Worm (Caenorhabditis elegans): Measurements from ENCODE around the gene dhhc-4.

- no peak for TF ChIP-seq flt-1 (GFP tag; IDR thresholded peaks at IDR 0.05)
- TF ChIP-seq med-1 (GFP tag; optimal IDR thresholded peaks at IDR 0.05; ENCODE audit: insufficient read depth): no peak
- TF ChIP-seq klf-2 (GFP tag; conservative IDR thresholded peaks at IDR 0.05): no peak
- no peak for TF ChIP-seq ztf-29 (GFP tag; IDR thresholded peaks at IDR 0.05)
- TF ChIP-seq cog-1 (tag; optimal IDR thresholded peaks at IDR 0.05): no peak
- no peak for TF ChIP-seq T22C8.4 (GFP tag; IDR thresholded peaks at IDR 0.05)
- no peak for TF ChIP-seq ref-1 (GFP tag; conservative IDR thresholded peaks at IDR 0.05)
- no peak for TF ChIP-seq tab-1 (GFP tag; IDR thresholded peaks at IDR 0.05)
- no peak for TF ChIP-seq ztf-23 (GFP tag; IDR thresholded peaks at IDR 0.05)
Measured at ce11 chrIII:9860201-9860780, 7.3 kb downstream of the dhhc-4 start, which contains the start of gene twk-48.
